Worm (Caenorhabditis elegans) whole organism, L4/young adult: ENCODE data around the gene sucg-1.

Experiments used
- W03F9.2 ChIP-seq: fragments of 150-350 bp; optimal IDR thresholded peaks from 2 replicates; lab custom pipeline; 2014; ENCODE audit warnings: missing biosample characterization, missing genetic modification characterization
- dao-5 ChIP-seq: sonication (generic microtip); optimal IDR thresholded peaks from 2 replicates; lab custom pipeline; 2016; ENCODE audit warnings: missing genotype, missing genetic modification characterization, moderate library complexity, missing compliant biosample characterization
- him-1 ChIP-seq: sonication (generic microtip); optimal IDR thresholded peaks from 2 replicates; lab custom pipeline; 2016; ENCODE audit warnings: missing genotype, missing genetic modification reagents, missing genetic modification characterization, missing compliant biosample characterization

- TF ChIP-seq him-1 (tag; lab: Kevin White, UChicago) (no peak), W03F9.2 (tag; lab: Kevin White, UChicago) (no peak), dao-5 (tag; lab: Kevin White, UChicago) (no peak)
Measured at ce11 chrIV:7775725-7776124, 47.0 kb downstream of the sucg-1 start, which contains the start of gene swd-2.1.
